Fruit fly (Drosophila melanogaster) whole organism, embryonic: ENCODE measurements around the gene CG1764.

ENCODE experiments used
- Adf1 ChIP-seq: fragments of 200-800 bp; sonication (Bioruptor generic); IDR thresholded peaks from 2 replicates; pipeline ENCODE4 v1.3.6; 2022; ENCODE audit warnings: missing biosample characterization, missing genetic modification characterization
- Asciz ChIP-seq: fragments of 200-800 bp; sonication (Bioruptor generic); optimal IDR thresholded peaks from 2 replicates; lab custom pipeline; 2017; ENCODE audit warnings: missing biosample characterization, mild to moderate bottlenecking, missing genetic modification characterization, missing genetic modification reagents
- Atf-2 ChIP-seq: fragments of 200-800 bp; sonication (Bioruptor generic); optimal IDR thresholded peaks from 2 replicates; lab custom pipeline; 2016; ENCODE audit warnings: missing biosample characterization, missing genetic modification characterization
- Atf3 ChIP-seq: fragments of 200-800 bp; sonication (Bioruptor generic); optimal IDR thresholded peaks from 3 replicates; lab custom pipeline; 2016; ENCODE audit warnings: missing biosample characterization, missing genetic modification characterization
- CG10147 ChIP-seq: fragments of 200-800 bp; sonication (Bioruptor generic); optimal IDR thresholded peaks from 2 replicates; lab custom pipeline; 2019; ENCODE audit warnings: missing biosample characterization, mild to moderate bottlenecking, missing genetic modification characterization, moderate library complexity
- CG10366 ChIP-seq: fragments of 200-800 bp; sonication (Bioruptor generic); IDR thresholded peaks from 2 replicates; pipeline ENCODE4 v1.3.6; 2022; ENCODE audit warnings: missing biosample characterization, missing genetic modification characterization
- CG10431 ChIP-seq: fragments of 200-800 bp; sonication (Bioruptor generic); optimal IDR thresholded peaks from 3 replicates; lab custom pipeline; 2018; ENCODE audit warnings: missing biosample characterization, mild to moderate bottlenecking, missing genetic modification characterization
- CG11696 ChIP-seq: fragments of 200-800 bp; sonication (Bioruptor generic); IDR thresholded peaks from 2 replicates; pipeline ENCODE4 v1.3.6; 2022; ENCODE audit warnings: missing biosample characterization, missing genetic modification characterization
- CG11723 ChIP-seq: fragments of 200-800 bp; sonication (Bioruptor generic); optimal IDR thresholded peaks from 2 replicates; lab custom pipeline; 2017; ENCODE audit warnings: missing biosample characterization, mild to moderate bottlenecking, missing genetic modification characterization
- CG17361 ChIP-seq: fragments of 200-800 bp; sonication (Bioruptor generic); IDR thresholded peaks from 3 replicates; pipeline ENCODE4 v1.3.6; 2022; ENCODE audit warnings: missing biosample characterization, missing genetic modification characterization
- CG17568 ChIP-seq: fragments of 200-800 bp; sonication (Bioruptor generic); optimal IDR thresholded peaks from 2 replicates; lab custom pipeline; 2018; ENCODE audit warnings: missing biosample characterization, mild to moderate bottlenecking, missing genetic modification characterization, moderate library complexity
- CG17612 ChIP-seq: fragments of 200-800 bp; sonication (Bioruptor generic); IDR thresholded peaks from 2 replicates; pipeline ENCODE4 v1.3.6; 2022; ENCODE audit warnings: missing biosample characterization, missing genetic modification characterization
- CG18619 ChIP-seq: fragments of 200-800 bp; sonication (Bioruptor generic); optimal IDR thresholded peaks from 3 replicates; lab custom pipeline; 2017; ENCODE audit warnings: missing biosample characterization, mild to moderate bottlenecking, missing genetic modification characterization
- CG2199 ChIP-seq: fragments of 200-800 bp; sonication (Bioruptor generic); IDR thresholded peaks from 3 replicates; pipeline ENCODE4 v1.3.6; 2022; ENCODE audit warnings: missing biosample characterization, missing genetic modification characterization
- CG2889 ChIP-seq: fragments of 200-800 bp; sonication (Bioruptor generic); IDR thresholded peaks from 3 replicates; pipeline ENCODE4 v1.3.6; 2022; ENCODE audit warnings: missing biosample characterization, missing genetic modification characterization
- CG42726 ChIP-seq: fragments of 200-800 bp; sonication (Bioruptor generic); IDR thresholded peaks from 2 replicates; pipeline ENCODE4 v1.3.6; 2022; ENCODE audit warnings: missing biosample characterization, missing genetic modification characterization; ENCODE audit not compliant: partially characterized antibody
- CG7271 ChIP-seq: fragments of 200-800 bp; sonication (Bioruptor generic); optimal IDR thresholded peaks from 2 replicates; lab custom pipeline; 2018; ENCODE audit warnings: missing biosample characterization, mild to moderate bottlenecking, missing genetic modification characterization, moderate library complexity
- CG8944 ChIP-seq: fragments of 200-800 bp; sonication (Bioruptor generic); optimal IDR thresholded peaks from 3 replicates; lab custom pipeline; 2016; ENCODE audit warnings: missing biosample characterization, missing genetic modification characterization
- CG9215 ChIP-seq: fragments of 200-800 bp; sonication (Bioruptor generic); IDR thresholded peaks from 2 replicates; pipeline ENCODE4 v1.3.6; 2022; ENCODE audit warnings: missing biosample characterization, missing genetic modification characterization
- Dbx ChIP-seq: fragments of 200-800 bp; sonication (Bioruptor generic); IDR thresholded peaks from 3 replicates; pipeline ENCODE4 v1.3.6; 2022; ENCODE audit warnings: missing biosample characterization, missing genetic modification characterization
- E2f1 ChIP-seq: fragments of 200-800 bp; sonication (Bioruptor generic); IDR thresholded peaks from 2 replicates; pipeline ENCODE4 v1.3.6; 2022; ENCODE audit warnings: missing biosample characterization, missing genetic modification characterization
- Fer2 ChIP-seq: fragments of 200-800 bp; sonication (Bioruptor generic); optimal IDR thresholded peaks from 2 replicates; lab custom pipeline; 2018; ENCODE audit warnings: missing biosample characterization, mild to moderate bottlenecking, missing genetic modification characterization, moderate library complexity
- GATAe ChIP-seq: fragments of 200-800 bp; sonication (Bioruptor generic); conservative IDR thresholded peaks from 2 replicates; pipeline ENCODE4 v1.3.6; 2022; ENCODE audit warnings: missing biosample characterization, missing genetic modification characterization
- HLHmδ ChIP-seq: fragments of 200-800 bp; sonication (Bioruptor generic); optimal IDR thresholded peaks from 2 replicates; lab custom pipeline; 2018; ENCODE audit warnings: missing biosample characterization, mild to moderate bottlenecking, missing genetic modification characterization, moderate library complexity
- Hmr ChIP-seq: fragments of 200-800 bp; sonication (Bioruptor generic); optimal IDR thresholded peaks from 3 replicates; lab custom pipeline; 2017; ENCODE audit warnings: mild to moderate bottlenecking, missing biosample characterization, missing genetic modification reagents, missing genetic modification characterization
- Hr78 ChIP-seq, 2 experiments: fragments of 200-800 bp in 1 of 2; fragments of >200 bp in 1 of 2; sonication (Bioruptor generic) in 1 of 2; optimal IDR thresholded peaks; 2 replicates each; lab custom pipeline; 2017 to 2019; ENCODE audit warnings: missing biosample characterization in 2 of 2, missing genetic modification characterization in 2 of 2, mild to moderate bottlenecking in 1 of 2, moderate library complexity in 1 of 2
- NfI ChIP-seq: fragments of 200-800 bp; sonication (Bioruptor generic); optimal IDR thresholded peaks from 3 replicates; lab custom pipeline; 2018; ENCODE audit warnings: missing biosample characterization, mild to moderate bottlenecking, missing genetic modification characterization, moderate library complexity
- Oli ChIP-seq: fragments of 200-800 bp; sonication (Bioruptor generic); optimal IDR thresholded peaks from 2 replicates; lab custom pipeline; 2018; ENCODE audit warnings: missing biosample characterization, mild to moderate bottlenecking, missing genetic modification characterization, moderate library complexity
- Optix ChIP-seq: fragments of 200-800 bp; sonication (Bioruptor generic); IDR thresholded peaks from 3 replicates; pipeline ENCODE4 v1.3.6; 2022; ENCODE audit warnings: missing biosample characterization, missing genetic modification characterization
- Six4 ChIP-seq: fragments of 200-800 bp; sonication (Bioruptor generic); optimal IDR thresholded peaks from 2 replicates; lab custom pipeline; 2016; ENCODE audit warnings: missing biosample characterization, missing genetic modification characterization
- Stat92E ChIP-seq, 3 experiments: fragments of >200 bp in 2 of 3; fragments of 200-800 bp in 1 of 3; sonication (Bioruptor generic) in 1 of 3; optimal IDR thresholded peaks; 2 replicates each; lab custom pipeline; 2017 to 2019; ENCODE audit warnings: missing biosample characterization in 3 of 3, missing genetic modification characterization in 3 of 3, mild to moderate bottlenecking in 1 of 3, moderate library complexity in 1 of 3
- Xbp1 ChIP-seq: fragments of 200-800 bp; sonication (Bioruptor generic); optimal IDR thresholded peaks from 3 replicates; lab custom pipeline; 2016; ENCODE audit warnings: missing biosample characterization, mild to moderate bottlenecking, missing genetic modification characterization
- aop ChIP-seq: fragments of 200-800 bp; sonication (Bioruptor generic); IDR thresholded peaks from 2 replicates; pipeline ENCODE4 v1.3.6; 2022; ENCODE audit warnings: missing biosample characterization, missing genetic modification characterization
- ase ChIP-seq: fragments of 200-800 bp; sonication (Bioruptor generic); IDR thresholded peaks from 3 replicates; pipeline ENCODE4 v1.3.6; 2022; ENCODE audit warnings: missing biosample characterization, missing genetic modification characterization
- dpn ChIP-seq, 2 experiments: fragments of 200-800 bp; sonication (Bioruptor generic); optimal IDR thresholded peaks; 3 replicates each; lab custom pipeline; 2016; ENCODE audit warnings: missing biosample characterization in 2 of 2, missing genetic modification characterization in 2 of 2
- fd102C ChIP-seq: fragments of 200-800 bp; sonication (Bioruptor generic); optimal IDR thresholded peaks from 2 replicates; lab custom pipeline; 2018; ENCODE audit warnings: missing biosample characterization, mild to moderate bottlenecking, missing genetic modification characterization, moderate library complexity
- ftz-f1 ChIP-seq: fragments of 200-800 bp; sonication (Bioruptor generic); optimal IDR thresholded peaks from 2 replicates; lab custom pipeline; 2016; ENCODE audit warnings: missing biosample characterization, missing genetic modification characterization
- hb ChIP-seq: fragments of 200-800 bp; sonication (Bioruptor generic); IDR thresholded peaks from 3 replicates; pipeline ENCODE4 v1.3.6; 2022; ENCODE audit warnings: missing biosample characterization, missing genetic modification characterization; ENCODE audit not compliant: partially characterized antibody
- hbn ChIP-seq: fragments of 200-800 bp; sonication (Bioruptor generic); IDR thresholded peaks from 2 replicates; pipeline ENCODE4 v1.3.6; 2022; ENCODE audit warnings: missing biosample characterization, missing genetic modification characterization; ENCODE audit not compliant: partially characterized antibody
- insv ChIP-seq, 2 experiments: fragments of 200-800 bp; sonication (Bioruptor generic); optimal IDR thresholded peaks; 3 replicates each; lab custom pipeline; 2016 to 2018; ENCODE audit warnings: missing biosample characterization in 2 of 2, missing genetic modification characterization in 2 of 2
- odd ChIP-seq: fragments of 200-800 bp; sonication (Bioruptor generic); optimal IDR thresholded peaks from 2 replicates; lab custom pipeline; 2017; ENCODE audit warnings: missing biosample characterization, mild to moderate bottlenecking, missing genetic modification characterization
- pfk ChIP-seq: fragments of 200-800 bp; sonication (Bioruptor generic); optimal IDR thresholded peaks from 2 replicates; lab custom pipeline; 2018; ENCODE audit warnings: missing biosample characterization, mild to moderate bottlenecking, missing genetic modification characterization, moderate library complexity
- psq ChIP-seq: fragments of 200-800 bp; sonication (Bioruptor generic); optimal IDR thresholded peaks from 2 replicates; lab custom pipeline; 2017; ENCODE audit warnings: missing biosample characterization, missing genetic modification characterization
- sim ChIP-seq: fragments of 200-800 bp; sonication (Bioruptor generic); IDR thresholded peaks from 2 replicates; pipeline ENCODE4 v1.3.6; 2022; ENCODE audit warnings: missing biosample characterization, missing genetic modification characterization
- sima ChIP-seq: fragments of 200-800 bp; sonication (Bioruptor generic); optimal IDR thresholded peaks from 2 replicates; lab custom pipeline; 2016; ENCODE audit warnings: missing biosample characterization, missing genetic modification characterization
- sisA ChIP-seq: fragments of 200-800 bp; sonication (Bioruptor generic); IDR thresholded peaks from 2 replicates; pipeline ENCODE4 v1.3.6; 2022; ENCODE audit warnings: missing biosample characterization, missing genetic modification characterization
- tup ChIP-seq: fragments of 200-800 bp; sonication (Bioruptor generic); optimal IDR thresholded peaks from 2 replicates; lab custom pipeline; 2016; ENCODE audit warnings: missing biosample characterization, mild to moderate bottlenecking, missing genetic modification characterization, moderate library complexity
- vfl ChIP-seq: fragments of 200-800 bp; sonication (Bioruptor generic); optimal IDR thresholded peaks from 2 replicates; lab custom pipeline; 2016; ENCODE audit warnings: missing biosample characterization, missing genetic modification characterization
- zen ChIP-seq: fragments of 200-800 bp; sonication (Bioruptor generic); optimal IDR thresholded peaks from 3 replicates; lab custom pipeline; 2018; ENCODE audit warnings: missing biosample characterization, mild to moderate bottlenecking, missing genetic modification characterization, moderate library complexity
- zen2 ChIP-seq: fragments of 200-800 bp; sonication (Bioruptor generic); IDR thresholded peaks from 3 replicates; pipeline ENCODE4 v1.3.6; 2022; ENCODE audit warnings: missing biosample characterization, missing genetic modification characterization; ENCODE audit not compliant: partially characterized antibody

The CG1764 gene

DNA sequence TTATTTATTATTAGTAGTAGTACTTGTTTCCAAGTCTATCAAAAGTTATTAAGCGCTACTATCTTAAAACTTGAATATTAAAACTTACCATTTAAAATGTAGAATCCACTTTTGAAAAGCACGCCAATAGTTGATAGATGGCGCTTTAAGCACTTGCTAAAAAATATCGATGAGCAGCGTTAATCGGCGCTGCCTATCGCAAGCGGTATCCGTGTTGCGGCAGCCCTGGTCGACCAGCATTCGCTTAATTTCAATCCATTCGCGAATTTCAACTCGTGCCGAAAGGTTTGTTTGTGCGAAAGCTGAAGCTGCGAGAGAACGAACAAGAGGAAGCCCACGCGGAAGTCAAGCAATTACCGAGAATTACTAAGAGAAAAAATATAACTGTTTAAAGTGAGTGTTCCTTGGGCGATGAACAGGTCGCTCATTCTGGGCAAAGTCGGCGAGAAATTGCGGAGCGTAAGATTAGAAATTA lies 27.4 kb upstream of the CG1764 start, which contains the start of gene Prx2 (continued):
- TF ChIP-seq tup (no peak), CG9215 (GFP tag; lab: Robert Waterston, UW) (0 out of 2 replicates have a peak, but pooled peaks have one; percentile 7), CG10366 (GFP tag; lab: Robert Waterston, UW) (no peak), CG2199 (GFP tag; lab: Robert Waterston, UW) (no peak), CG42726 (peak; percentile 86), GATAe (GFP tag; lab: Robert Waterston, UW) (no peak), Optix (no peak), Hmr (peak; percentile 40), psq (GFP tag; lab: Kevin White, UChicago) (no peak), Dbx (GFP tag; lab: Robert Waterston, UW) (peak; percentile 74), Stat92E (GFP tag; optimal IDR thresholded peaks at IDR 0.05; lab: Kevin White, UChicago) (no peak), Atf3 (GFP tag; lab: Kevin White, UChicago) (no peak), HLHmδ (GFP tag; lab: Kevin White, UChicago) (no peak), sima (no peak), sisA (GFP tag; lab: Robert Waterston, UW) (no peak), zen2 (GFP tag; lab: Robert Waterston, UW) (no peak; the same call in 2 of the 3 replicates), hb (GFP tag; lab: Robert Waterston, UW) (peak; percentile 61; the same call in 1 of the 3 replicates), fd102C (GFP tag; lab: Kevin White, UChicago) (no peak), CG2889 (GFP tag; lab: Robert Waterston, UW) (no peak), Adf1 (GFP tag; lab: Robert Waterston, UW) (peak; percentile 33; the same call in 1 of the 2 replicates), CG18619 (GFP tag; lab: Kevin White, UChicago) (no peak), NfI (GFP tag; lab: Kevin White, UChicago) (peak; percentile 6), E2f1 (peak; percentile 68; the same call in 1 of the 2 replicates), CG7271 (tag; lab: Kevin White, UChicago) (no peak), ase (GFP tag; lab: Robert Waterston, UW) (no peak), aop (GFP tag; lab: Robert Waterston, UW) (no peak), ftz-f1 (no peak), Xbp1 (GFP tag; lab: Kevin White, UChicago) (peak; percentile 32), vfl (GFP tag; lab: Kevin White, UChicago) (no peak), dpn (GFP tag; optimal IDR thresholded peaks at IDR 0.05; lab: Kevin White, UChicago) (peak in 1 of 2 experiments; percentile 30), Asciz (GFP tag; lab: Kevin White, UChicago) (no peak), CG10147 (GFP tag; lab: Kevin White, UChicago) (no peak), CG17612 (GFP tag; lab: Robert Waterston, UW) (no peak), zen (tag; lab: Kevin White, UChicago) (no peak), hbn (peak; percentile 74; the same call in 1 of the 2 replicates), CG11723 (GFP tag; lab: Kevin White, UChicago) (no peak), Atf-2 (GFP tag; lab: Kevin White, UChicago) (no peak), CG8944 (GFP tag; lab: Kevin White, UChicago) (no peak), Oli (tag; lab: Kevin White, UChicago) (no peak), odd (GFP tag; lab: Kevin White, UChicago) (no peak), CG17568 (GFP tag; lab: Kevin White, UChicago) (no peak), Six4 (GFP tag; lab: Kevin White, UChicago) (no peak), CG11696 (GFP tag; lab: Robert Waterston, UW) (no peak), CG17361 (no peak), insv (GFP tag; optimal IDR thresholded peaks at IDR 0.05; lab: Kevin White, UChicago) (no peak), CG10431 (GFP tag; lab: Kevin White, UChicago) (no peak), Hr78 (GFP tag; optimal IDR thresholded peaks at IDR 0.05; lab: Kevin White, UChicago) (no peak), pfk (peak; percentile 28), Fer2 (tag; lab: Kevin White, UChicago) (no peak), sim (GFP tag; lab: Robert Waterston, UW) (no peak)
